Fruit fly (Drosophila melanogaster) S2 (cell line): ENCODE results near the gene Atpalpha.

ENCODE experiments used
- CG8478 ChIP-seq: fragments of >200 bp; optimal IDR thresholded peaks from 2 replicates; lab custom pipeline; 2018
- CTCF ChIP-seq, 2 experiments: fragments of >200 bp; optimal IDR thresholded peaks; 2 replicates each; lab custom pipeline; 2018

Gene Atpalpha

DNA sequence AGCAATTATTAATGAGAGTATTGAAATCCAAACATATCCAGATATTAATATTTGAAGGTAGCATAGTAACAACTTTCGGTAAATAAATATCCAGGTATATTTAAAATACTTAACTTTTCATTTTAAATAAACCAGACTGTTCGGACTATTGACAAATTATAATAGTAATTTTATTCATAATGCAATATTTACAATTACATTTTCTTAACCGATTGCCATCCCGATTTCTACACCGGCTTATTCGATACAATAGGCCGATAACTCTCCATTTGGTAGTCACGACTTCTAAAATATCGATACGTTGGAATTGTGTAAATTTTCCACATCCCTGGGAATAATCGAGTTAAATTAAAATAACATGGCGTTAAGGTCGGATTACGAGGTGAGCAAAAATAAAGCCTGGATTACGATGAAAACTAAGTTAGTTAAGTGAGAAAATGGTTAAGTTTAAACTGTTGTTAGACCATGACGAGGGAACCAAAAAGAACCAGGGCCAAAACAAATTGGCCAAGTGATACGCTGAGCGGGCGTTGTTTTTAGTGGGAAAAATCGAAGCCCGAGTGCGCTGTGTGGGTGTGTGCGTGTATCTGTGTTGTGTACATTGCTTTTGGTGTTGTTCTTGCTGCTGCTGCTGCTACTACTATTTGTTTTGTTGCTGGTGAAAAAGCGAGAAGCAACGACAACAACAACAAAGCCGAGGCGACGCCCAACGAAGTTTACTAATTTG is at the start of gene Atpalpha:
Gene Atpalpha, plus strand, starts transcription at position 267 of the 727 bp plus-strand sequence.
- TF ChIP-seq CG8478 (lab: Kevin White, UChicago): no peak
- peak in 1 of 2 experiments; percentile 10 for TF ChIP-seq CTCF (optimal IDR thresholded peaks at IDR 0.05; lab: Kevin White, UChicago)

DNA sequence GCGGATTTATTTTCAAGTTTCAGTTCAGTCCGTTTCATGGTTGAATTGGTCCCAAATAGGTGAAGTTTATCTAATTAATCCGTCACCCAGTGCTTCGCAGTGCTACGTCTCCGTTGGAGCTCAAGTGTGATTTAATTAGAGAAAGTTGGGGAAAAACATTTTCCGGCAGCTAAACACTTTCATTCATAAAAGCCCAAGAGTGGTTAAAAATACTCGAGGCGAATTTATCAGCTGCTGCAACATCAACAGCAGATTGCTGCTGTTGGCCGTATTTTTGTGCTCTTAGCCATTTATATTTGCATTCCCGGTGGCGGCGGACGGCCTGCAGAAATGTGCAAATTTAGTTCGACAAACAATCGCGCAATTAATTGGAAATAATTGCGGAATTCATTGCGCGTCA is 46.9 kb upstream of the Atpalpha start, which contains the start of gene Grik:
Gene Grik, plus strand, starts transcription at position 301 of the 400 bp plus-strand sequence.
- TF ChIP-seq CG8478 (lab: Kevin White, UChicago) (no peak), CTCF (optimal IDR thresholded peaks at IDR 0.05; lab: Kevin White, UChicago) (no peak)

DNA sequence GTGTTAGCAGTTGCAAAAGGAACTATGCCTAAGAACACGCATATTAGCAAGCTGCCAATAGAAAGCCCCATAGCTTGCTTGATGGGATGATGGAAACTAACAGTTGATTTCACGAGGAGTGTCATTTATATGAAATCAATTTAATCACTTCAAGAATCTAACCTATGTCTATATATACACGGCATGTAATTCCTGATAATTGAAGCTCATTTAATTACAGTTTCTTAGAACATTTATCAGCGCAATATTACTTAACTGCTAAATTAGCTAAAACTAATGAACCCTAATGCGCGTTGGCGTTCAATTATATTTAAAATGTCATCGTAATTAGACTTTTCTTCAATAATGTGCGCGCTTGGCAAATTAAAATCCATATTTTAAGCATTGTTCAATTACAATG is 43.1 kb upstream of the Atpalpha start, which contains the start of gene TotX:
Gene TotX, minus strand, starts transcription at position 101 of the 400 bp plus-strand sequence.
- no peak for TF ChIP-seq CG8478 (lab: Kevin White, UChicago)
- TF ChIP-seq CTCF (optimal IDR thresholded peaks at IDR 0.05; lab: Kevin White, UChicago): no peak

DNA sequence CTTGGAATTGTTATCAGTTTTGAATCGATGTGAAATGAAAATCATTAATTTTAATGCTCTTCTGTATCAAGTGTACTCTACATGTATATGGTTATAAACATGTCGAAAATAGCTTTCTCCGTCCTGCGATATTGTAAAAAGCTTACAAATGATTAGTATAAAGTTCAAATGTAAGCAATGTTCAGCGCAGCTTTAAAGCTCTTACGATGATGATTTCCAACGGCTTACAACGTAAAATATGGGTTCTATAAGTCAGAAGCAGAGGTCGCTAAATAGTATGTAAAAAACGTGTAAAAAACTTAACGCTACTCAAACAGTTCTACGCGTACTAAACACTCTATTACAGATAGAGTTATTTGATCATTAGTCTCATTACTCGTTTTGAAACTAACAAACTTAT is 39.9 kb upstream of the Atpalpha start:
- TF ChIP-seq CTCF (optimal IDR thresholded peaks at IDR 0.05; lab: Kevin White, UChicago) (peak; percentile 80), CG8478 (lab: Kevin White, UChicago) (no peak)

DNA sequence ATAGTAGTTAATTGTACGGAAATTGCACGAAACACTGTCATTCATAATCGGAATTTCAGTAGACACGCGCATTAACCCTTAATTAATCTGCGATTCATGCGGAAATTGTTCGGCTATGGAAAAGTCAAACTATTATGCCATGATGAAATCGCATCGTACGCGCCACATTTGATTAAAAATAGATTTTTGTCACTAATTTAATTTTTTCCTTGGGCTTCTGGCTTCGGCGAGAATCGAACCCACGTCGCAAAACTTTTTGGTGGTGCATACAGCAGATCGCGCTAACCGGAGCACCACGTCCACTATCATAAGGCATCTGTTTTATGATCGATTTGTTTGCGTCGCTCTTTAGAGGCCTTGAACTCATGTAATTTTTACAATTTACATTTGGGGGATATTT is 35.8 kb upstream of the Atpalpha start:
- TF ChIP-seq CG8478 (lab: Kevin White, UChicago) (no peak), CTCF (optimal IDR thresholded peaks at IDR 0.05; lab: Kevin White, UChicago) (no peak)

DNA sequence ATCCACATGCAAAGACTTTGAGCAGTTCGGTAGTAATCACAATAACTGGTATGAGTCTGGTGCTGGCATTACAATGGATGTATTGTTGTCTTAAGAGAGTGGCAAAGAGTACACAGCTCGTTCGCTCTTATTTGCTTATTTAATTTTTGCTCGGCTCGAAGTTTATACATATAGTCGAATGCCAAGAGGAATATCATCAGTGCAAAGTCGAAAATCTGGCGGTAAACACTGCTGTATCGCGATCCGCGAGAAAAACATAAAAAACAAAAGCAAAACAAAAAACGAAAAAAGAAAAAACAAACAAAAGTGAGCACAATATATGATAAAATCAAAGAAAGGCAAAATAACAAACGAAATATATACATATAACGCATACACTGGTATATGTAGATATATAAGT is 34.4 kb upstream of the Atpalpha start, which contains the start of gene hdly:
Gene hdly, plus strand, starts transcription at position 194 of the 400 bp plus-strand sequence.
- no peak for TF ChIP-seq CTCF (optimal IDR thresholded peaks at IDR 0.05; lab: Kevin White, UChicago)
- no peak for TF ChIP-seq CG8478 (lab: Kevin White, UChicago)

DNA sequence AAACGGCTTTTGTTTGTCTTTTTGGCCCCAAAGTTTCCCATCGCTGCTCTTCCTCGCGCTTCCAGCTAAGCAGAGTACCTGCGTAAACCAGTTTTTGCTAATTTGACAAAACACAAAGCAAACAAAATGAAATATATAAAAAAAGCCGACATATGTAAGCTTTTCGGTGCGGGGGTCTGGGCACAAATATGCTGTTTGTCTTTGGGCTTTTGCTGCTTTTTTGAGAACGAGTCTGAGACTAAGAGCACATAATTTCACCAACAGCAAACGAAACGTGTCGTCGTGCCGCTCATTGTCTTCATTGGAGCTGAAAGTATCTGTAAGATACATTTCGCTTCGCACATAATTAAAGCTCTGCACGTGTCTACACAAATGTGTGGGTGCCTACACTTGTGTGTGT is 32.7 kb upstream of the Atpalpha start:
- no peak for TF ChIP-seq CG8478 (lab: Kevin White, UChicago)
- TF ChIP-seq CTCF (optimal IDR thresholded peaks at IDR 0.05; lab: Kevin White, UChicago): no peak

DNA sequence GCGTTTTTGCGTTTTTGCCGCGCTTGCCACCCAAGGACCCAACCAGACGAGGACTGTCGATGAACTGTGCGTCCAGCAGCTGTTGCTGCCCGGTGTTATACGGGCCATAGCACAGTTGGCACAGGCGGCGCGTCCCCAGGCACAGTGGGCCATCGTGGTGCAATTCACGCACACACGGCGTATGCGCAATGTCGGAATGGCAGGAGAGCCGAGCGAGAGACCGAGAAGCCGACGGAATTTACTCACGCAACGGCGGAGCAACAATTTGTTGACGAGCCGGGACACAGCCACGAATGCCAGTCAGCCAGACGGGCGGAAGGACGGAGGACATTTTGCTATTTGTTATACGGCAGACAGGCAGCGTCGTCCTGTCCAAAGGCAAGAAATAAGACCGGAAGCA is 3.1 kb upstream of the Atpalpha start, which contains the start of gene CG31191:
Gene CG31191, minus strand, starts transcription at position 68 of the 400 bp plus-strand sequence.
- TF ChIP-seq CTCF (optimal IDR thresholded peaks at IDR 0.05; lab: Kevin White, UChicago): no peak
- TF ChIP-seq CG8478 (lab: Kevin White, UChicago): no peak

DNA sequence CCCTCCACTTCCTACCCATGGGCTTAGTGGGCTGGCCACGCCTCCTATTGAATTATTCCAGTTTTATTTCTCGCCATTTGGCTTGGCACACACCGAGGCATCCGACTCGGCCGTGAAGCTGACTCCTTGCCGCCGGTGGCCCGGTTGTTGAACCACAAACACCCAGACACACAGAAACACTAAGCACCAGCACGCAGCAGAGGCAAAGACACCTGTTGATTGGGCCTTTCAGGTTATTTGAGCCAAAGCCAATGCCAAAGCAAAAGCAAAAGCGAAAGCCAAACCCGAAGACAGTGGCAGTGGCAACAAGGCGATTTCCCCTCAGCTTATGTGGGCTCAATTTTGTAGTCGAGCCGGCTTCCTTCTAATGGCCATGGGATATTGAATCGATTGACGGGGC is 1.7 kb upstream of the Atpalpha start:
- TF ChIP-seq CG8478 (lab: Kevin White, UChicago): no peak
- TF ChIP-seq CTCF (optimal IDR thresholded peaks at IDR 0.05; lab: Kevin White, UChicago): no peak

DNA sequence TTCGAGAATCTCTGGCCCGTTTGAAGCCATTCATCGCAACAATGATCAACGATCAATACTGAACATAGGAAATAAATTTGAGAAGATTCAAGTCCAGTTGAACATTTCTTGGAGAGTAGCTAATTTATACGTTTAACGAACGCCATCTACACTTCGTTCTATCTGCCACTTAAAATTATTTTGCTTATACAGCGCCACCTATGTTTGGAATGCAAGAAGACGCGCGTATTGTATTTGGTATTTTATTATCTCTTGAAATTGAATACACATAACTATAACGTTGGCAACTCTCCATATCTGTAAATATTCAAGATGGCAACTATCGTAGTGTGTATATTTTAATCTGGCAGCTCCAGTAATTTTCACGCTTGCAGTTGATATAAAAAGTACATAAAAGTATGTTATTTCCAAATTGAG is 515 bp upstream of the Atpalpha start:
- TF ChIP-seq CG8478 (lab: Kevin White, UChicago) (no peak), CTCF (optimal IDR thresholded peaks at IDR 0.05; lab: Kevin White, UChicago) (peak; percentile 96 to 97)

DNA sequence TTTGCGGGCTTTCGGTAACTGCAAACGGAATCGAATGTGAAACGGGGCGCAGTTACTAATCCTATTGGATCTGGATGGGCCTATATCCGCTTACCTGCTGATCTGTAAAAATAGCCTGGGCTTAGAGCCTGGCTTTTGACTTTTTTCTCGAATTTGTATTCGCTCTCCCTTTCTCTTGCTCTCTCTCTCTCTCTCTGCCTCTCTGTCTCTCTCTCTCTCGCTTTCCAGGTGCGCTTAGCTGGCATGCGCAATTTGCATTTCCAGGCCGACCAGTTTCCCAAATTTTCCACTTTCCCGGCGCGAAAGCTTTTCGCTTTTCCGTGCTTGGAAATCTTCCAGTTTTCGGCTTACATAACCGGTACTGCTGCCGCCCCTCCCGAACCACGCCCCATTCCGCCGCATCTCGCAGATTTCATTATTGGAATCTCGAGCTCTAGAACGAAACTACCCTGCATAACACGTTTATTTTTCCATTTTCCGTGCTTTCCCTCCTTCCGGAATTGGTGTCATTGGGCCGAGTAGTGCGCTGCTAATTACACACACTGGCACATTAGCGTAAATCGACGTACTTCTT is 748 bp downstream of the Atpalpha start:
- no peak for TF ChIP-seq CG8478 (lab: Kevin White, UChicago)
- TF ChIP-seq CTCF (optimal IDR thresholded peaks at IDR 0.05; lab: Kevin White, UChicago): no peak

DNA sequence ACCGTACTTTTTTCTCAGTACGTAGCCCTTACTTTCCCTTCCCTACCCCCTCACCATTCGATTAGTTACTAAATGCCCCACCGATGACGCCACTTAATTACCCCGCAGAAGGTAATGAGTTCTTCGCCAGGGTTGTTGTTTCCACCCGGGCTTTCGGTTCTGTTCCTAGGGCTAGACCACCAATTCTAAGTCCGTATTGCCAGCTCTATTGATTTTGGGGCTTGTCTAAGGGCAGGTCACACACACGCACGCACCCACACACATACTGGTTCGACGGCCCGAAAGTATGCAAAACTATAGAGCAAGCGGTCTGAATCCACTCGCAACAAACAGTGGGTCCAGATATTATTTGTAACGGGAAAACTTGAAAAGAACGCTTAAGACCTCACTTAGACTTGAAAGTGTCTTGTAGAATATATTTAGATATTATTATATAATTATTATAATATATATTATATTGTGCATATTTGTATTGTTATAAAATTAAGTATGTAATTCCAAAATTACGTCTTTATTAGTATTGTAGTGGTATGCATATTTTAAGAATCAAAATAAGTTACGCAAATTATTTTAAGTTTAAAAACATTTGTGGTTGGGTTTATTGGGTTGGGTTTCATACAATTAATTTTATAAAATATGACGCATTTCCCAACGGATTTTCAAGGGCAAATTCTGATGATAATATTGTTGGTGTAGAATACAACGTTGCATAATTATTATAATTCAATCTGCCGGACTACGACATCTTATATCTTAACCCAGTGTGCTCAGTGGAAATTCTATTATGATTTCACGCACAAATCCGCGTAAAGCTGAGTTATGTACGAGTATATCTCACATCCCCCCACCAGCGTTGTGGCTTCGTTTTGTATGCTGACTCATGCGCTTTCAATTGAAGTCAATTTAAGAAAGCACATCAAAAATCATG is 1.5 kb downstream of the Atpalpha start:
- peak; percentile 66 to 76 for TF ChIP-seq CTCF (optimal IDR thresholded peaks at IDR 0.05; lab: Kevin White, UChicago)
- no peak for TF ChIP-seq CG8478 (lab: Kevin White, UChicago)

DNA sequence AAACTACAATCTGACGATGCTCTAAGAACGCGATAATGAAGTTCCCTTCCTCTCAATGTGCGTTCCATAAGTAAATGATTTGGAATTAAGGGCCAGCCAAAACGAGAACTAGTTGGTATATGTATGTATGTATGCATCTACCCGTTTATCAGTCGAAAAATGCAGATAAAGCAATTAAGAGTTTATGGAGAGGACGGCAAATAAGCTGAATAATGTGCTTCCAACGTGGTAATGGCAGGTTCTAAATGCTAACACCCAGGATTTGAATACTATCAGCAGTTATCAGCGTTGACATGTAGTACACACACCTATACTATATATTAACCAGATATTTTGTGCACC is 2.1 kb downstream of the Atpalpha start:
- TF ChIP-seq CG8478 (lab: Kevin White, UChicago) (no peak), CTCF (optimal IDR thresholded peaks at IDR 0.05; lab: Kevin White, UChicago) (no peak)

DNA sequence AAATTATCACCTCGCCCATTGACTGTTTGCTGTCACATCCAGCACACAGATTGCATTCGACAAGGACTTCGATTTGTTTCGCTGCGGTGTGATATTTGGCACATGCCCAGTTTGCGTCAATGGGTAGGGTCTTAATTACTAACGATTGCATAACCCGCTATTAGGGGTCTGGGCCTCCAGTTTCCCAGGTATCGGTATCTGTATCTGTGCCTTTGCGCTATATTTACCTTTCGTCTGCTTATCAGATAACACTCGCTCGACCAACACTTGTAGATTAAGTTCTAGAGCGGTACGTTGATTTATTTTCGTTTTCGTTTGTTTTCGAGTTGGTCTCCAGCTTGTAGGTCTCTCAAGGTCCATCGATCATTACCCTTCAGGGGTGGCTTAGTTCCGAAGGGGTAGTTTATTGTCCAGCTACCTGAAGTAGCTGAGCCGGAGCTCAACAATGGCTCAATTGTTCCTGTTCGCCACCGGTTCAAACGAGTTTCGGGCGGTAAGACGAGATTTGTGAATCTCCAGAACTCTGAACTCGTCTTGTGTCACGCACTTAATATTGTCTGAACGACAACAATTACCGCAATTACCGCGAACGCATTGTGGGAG is 2.9 kb downstream of the Atpalpha start:
- no peak for TF ChIP-seq CTCF (optimal IDR thresholded peaks at IDR 0.05; lab: Kevin White, UChicago)
